Worm (Caenorhabditis elegans) whole organism, L1 larva: ENCODE data around the gene gna-1.

ENCODE experiments used
- C16A3.4 ChIP-seq: fragments of 150-350 bp; optimal IDR thresholded peaks from 2 replicates; lab custom pipeline; 2014; ENCODE audit warnings: missing biosample characterization, missing genetic modification characterization
- C34B4.2 ChIP-seq: sonication (generic microtip); optimal IDR thresholded peaks from 2 replicates; lab custom pipeline; 2017; ENCODE audit warnings: mild to moderate bottlenecking, missing genetic modification characterization, missing compliant biosample characterization
- Y116A8C.19 ChIP-seq: sonication (generic microtip); optimal IDR thresholded peaks from 2 replicates; lab custom pipeline; 2016; ENCODE audit warnings: missing compliant biosample characterization, missing genetic modification characterization, borderline replicate concordance
- ama-1 ChIP-seq: fragments of 150-350 bp; optimal IDR thresholded peaks from 2 replicates; lab custom pipeline; 2014
- ceh-8 ChIP-seq: fragments of 200-800 bp; sonication (Bioruptor generic); optimal IDR thresholded peaks from 2 replicates; lab custom pipeline; 2018; ENCODE audit warnings: mild to moderate bottlenecking, missing genetic modification characterization, moderate library complexity, missing compliant biosample characterization
- ceh-82 ChIP-seq, 3 experiments: fragments of 150-350 bp in 1 of 3; sonication (generic microtip) in 2 of 3; optimal IDR thresholded peaks; 2 replicates each; lab custom pipeline; 2014 to 2017; ENCODE audit warnings: missing biosample characterization in 3 of 3, missing genetic modification characterization in 3 of 3
- ceh-90 ChIP-seq: sonication (generic microtip); optimal IDR thresholded peaks from 2 replicates; lab custom pipeline; 2016; ENCODE audit warnings: missing genetic modification characterization, missing compliant biosample characterization
- dpl-1 ChIP-seq, 3 experiments: fragments of 150-350 bp in 2 of 3; sonication (generic microtip) in 1 of 3; optimal IDR thresholded peaks; 2 replicates each; lab custom pipeline; 2014 to 2017; ENCODE audit warnings: missing biosample characterization in 3 of 3, missing genetic modification characterization in 3 of 3, missing genetic modification reagents in 3 of 3
- dsc-1 ChIP-seq: sonication (generic microtip); optimal IDR thresholded peaks from 2 replicates; lab custom pipeline; 2016; ENCODE audit warnings: mild to moderate bottlenecking, missing genetic modification characterization, missing compliant biosample characterization
- efl-1 ChIP-seq, 4 experiments: fragments of 150-350 bp; optimal IDR thresholded peaks in 3 of 4; peaks in 1 of 4; 1 replicate in 1 of 4; 2 replicates in 3 of 4; lab custom pipeline; 2014; ENCODE audit warnings: missing biosample characterization in 2 of 4, missing genetic modification characterization in 2 of 4, missing genetic modification reagents in 2 of 4
- egl-13 ChIP-seq: sonication (generic microtip); optimal IDR thresholded peaks from 2 replicates; lab custom pipeline; 2016; ENCODE audit warnings: missing genotype, missing genetic modification reagents, missing genetic modification characterization, missing compliant biosample characterization
- egl-27 ChIP-seq, 2 experiments: fragments of 150-350 bp in 1 of 2; sonication (generic microtip); optimal IDR thresholded peaks; 3 replicates each; lab custom pipeline; 2017 to 2018; ENCODE audit warnings: missing biosample characterization in 2 of 2, missing genetic modification characterization in 2 of 2, missing genetic modification reagents in 2 of 2
- elt-2 ChIP-seq: sonication (generic microtip); optimal IDR thresholded peaks from 2 replicates; lab custom pipeline; 2016; ENCODE audit warnings: missing genetic modification characterization, mild to moderate bottlenecking, inconsistent platforms, missing compliant biosample characterization, missing genetic modification reagents
- fkh-10 ChIP-seq: sonication (generic microtip); optimal IDR thresholded peaks from 2 replicates; lab custom pipeline; 2017; ENCODE audit warnings: missing biosample characterization, missing genetic modification reagents, missing genetic modification characterization
- fkh-8 ChIP-seq: sonication (generic microtip); optimal IDR thresholded peaks from 2 replicates; lab custom pipeline; 2016; ENCODE audit warnings: mild to moderate bottlenecking, missing genetic modification characterization, missing compliant biosample characterization
- grh-1 ChIP-seq: fragments of 200-800 bp; sonication (Bioruptor generic); IDR thresholded peaks from 2 replicates; pipeline ENCODE4 v1.3.6; 2022; ENCODE audit warnings: missing genetic modification reagents, missing genetic modification characterization, missing compliant biosample characterization
- hlh-4 ChIP-seq: sonication (generic microtip); optimal IDR thresholded peaks from 2 replicates; lab custom pipeline; 2016; ENCODE audit warnings: mild to moderate bottlenecking, missing genetic modification characterization, missing compliant biosample characterization
- irx-1 ChIP-seq: sonication (generic microtip); optimal IDR thresholded peaks from 2 replicates; lab custom pipeline; 2016; ENCODE audit warnings: missing genetic modification characterization, missing compliant biosample characterization
- isw-1 ChIP-seq: fragments of 200-800 bp; sonication (Bioruptor generic); IDR thresholded peaks from 2 replicates; pipeline ENCODE4 v1.3.6; 2022; ENCODE audit warnings: missing genetic modification characterization, missing compliant biosample characterization
- jun-1 ChIP-seq: fragments of 150-350 bp; optimal IDR thresholded peaks from 2 replicates; lab custom pipeline; 2014; ENCODE audit warnings: missing biosample characterization, missing genetic modification reagents, missing genetic modification characterization
- lin-13 ChIP-seq: fragments of 150-350 bp; optimal IDR thresholded peaks from 2 replicates; lab custom pipeline; 2014; ENCODE audit warnings: missing biosample characterization, missing genetic modification reagents, missing genetic modification characterization
- lin-14 ChIP-seq: fragments of 200-800 bp; sonication (Bioruptor generic); optimal IDR thresholded peaks from 2 replicates; lab custom pipeline; 2018; ENCODE audit warnings: mild to moderate bottlenecking, missing genetic modification characterization, moderate library complexity, missing compliant biosample characterization
- lin-35 ChIP-seq, 2 experiments: fragments of 150-350 bp; optimal IDR thresholded peaks; 2 replicates each; lab custom pipeline; 2014; ENCODE audit warnings: missing biosample characterization in 2 of 2, missing genetic modification characterization in 2 of 2, missing genetic modification reagents in 2 of 2
- lir-3 ChIP-seq: sonication (generic microtip); optimal IDR thresholded peaks from 2 replicates; lab custom pipeline; 2016; ENCODE audit warnings: mild to moderate bottlenecking, missing genetic modification characterization, moderate library complexity, missing compliant biosample characterization; ENCODE audit not compliant: poor library complexity
- lsy-2 ChIP-seq, 2 experiments: fragments of 150-350 bp; optimal IDR thresholded peaks; 2 replicates each; lab custom pipeline; 2014; ENCODE audit warnings: missing biosample characterization in 2 of 2, missing genetic modification characterization in 2 of 2
- mab-9 ChIP-seq: fragments of 200-800 bp; sonication (Bioruptor generic); IDR thresholded peaks from 2 replicates; pipeline ENCODE4 v1.3.6; 2022; ENCODE audit warnings: missing genetic modification reagents, missing genetic modification characterization, missing compliant biosample characterization
- mef-2 ChIP-seq: fragments of 150-350 bp; optimal IDR thresholded peaks from 2 replicates; lab custom pipeline; 2014; ENCODE audit warnings: missing biosample characterization, missing genetic modification characterization
- mep-1 ChIP-seq: fragments of 150-350 bp; optimal IDR thresholded peaks from 2 replicates; lab custom pipeline; 2014; ENCODE audit warnings: missing biosample characterization, missing genetic modification characterization
- nhr-20 ChIP-seq: sonication (generic microtip); optimal IDR thresholded peaks from 2 replicates; lab custom pipeline; 2016; ENCODE audit warnings: mild to moderate bottlenecking, missing genetic modification characterization, missing compliant biosample characterization
- nhr-237 ChIP-seq: fragments of 150-350 bp; optimal IDR thresholded peaks from 2 replicates; lab custom pipeline; 2014; ENCODE audit warnings: missing biosample characterization, missing genetic modification characterization
- nhr-28 ChIP-seq: fragments of 150-350 bp; optimal IDR thresholded peaks from 2 replicates; lab custom pipeline; 2014; ENCODE audit warnings: missing biosample characterization, missing genetic modification characterization
- nhr-47 ChIP-seq: sonication (generic microtip); optimal IDR thresholded peaks from 2 replicates; lab custom pipeline; 2016; ENCODE audit warnings: mild to moderate bottlenecking, missing genetic modification characterization, moderate library complexity, missing compliant biosample characterization
- nhr-71 ChIP-seq: sonication (generic microtip); optimal IDR thresholded peaks from 2 replicates; lab custom pipeline; 2016; ENCODE audit warnings: mild to moderate bottlenecking, missing genetic modification characterization, moderate library complexity, missing compliant biosample characterization
- nhr-90 ChIP-seq: sonication (generic microtip); optimal IDR thresholded peaks from 2 replicates; lab custom pipeline; 2016; ENCODE audit warnings: mild to moderate bottlenecking, missing genetic modification characterization, missing compliant biosample characterization; ENCODE audit not compliant: poor library complexity
- pax-3 ChIP-seq: fragments of 200-800 bp; sonication (Bioruptor generic); optimal IDR thresholded peaks from 2 replicates; lab custom pipeline; 2018; ENCODE audit warnings: mild to moderate bottlenecking, missing genetic modification characterization, moderate library complexity, missing compliant biosample characterization
- skn-1 ChIP-seq: fragments of 150-350 bp; optimal IDR thresholded peaks from 2 replicates; lab custom pipeline; 2014; ENCODE audit warnings: missing biosample characterization, missing genetic modification characterization
- snu-23 ChIP-seq: sonication (generic microtip); optimal IDR thresholded peaks from 2 replicates; lab custom pipeline; 2016; ENCODE audit warnings: missing genetic modification characterization, missing compliant biosample characterization
- sox-4 ChIP-seq: sonication (generic microtip); optimal IDR thresholded peaks from 2 replicates; lab custom pipeline; 2016; ENCODE audit warnings: missing genetic modification characterization, missing compliant biosample characterization
- swsn-7 ChIP-seq: sonication (generic microtip); optimal IDR thresholded peaks from 2 replicates; lab custom pipeline; 2016; ENCODE audit warnings: missing genetic modification characterization, missing compliant biosample characterization
- tlp-1 ChIP-seq: fragments of 150-350 bp; optimal IDR thresholded peaks from 2 replicates; lab custom pipeline; 2014; ENCODE audit warnings: missing biosample characterization, missing genetic modification characterization
- unc-86 ChIP-seq: sonication (generic microtip); optimal IDR thresholded peaks from 2 replicates; lab custom pipeline; 2016; ENCODE audit warnings: missing genetic modification characterization, missing compliant biosample characterization
- unc-98 ChIP-seq: fragments of 200-800 bp; sonication (Bioruptor generic); IDR thresholded peaks from 2 replicates; pipeline ENCODE4 v1.3.6; 2022; ENCODE audit warnings: missing genetic modification characterization, missing compliant biosample characterization
- xbp-1 ChIP-seq: sonication (generic microtip); optimal IDR thresholded peaks from 2 replicates; lab custom pipeline; 2016; ENCODE audit warnings: missing genetic modification characterization, missing compliant biosample characterization
- zag-1 ChIP-seq: fragments of 150-350 bp; optimal IDR thresholded peaks from 2 replicates; lab custom pipeline; 2014; ENCODE audit warnings: missing biosample characterization, missing genetic modification characterization
- zip-4 ChIP-seq: fragments of 200-800 bp; sonication (Bioruptor generic); optimal IDR thresholded peaks from 2 replicates; lab custom pipeline; 2018; ENCODE audit warnings: mild to moderate bottlenecking, missing genetic modification characterization, moderate library complexity, missing compliant biosample characterization
- ztf-11 ChIP-seq, 2 experiments: sonication (generic microtip); optimal IDR thresholded peaks; 2 replicates each; lab custom pipeline; 2016 to 2017; ENCODE audit warnings: missing genetic modification characterization in 2 of 2, missing biosample characterization in 1 of 2, missing compliant biosample characterization in 1 of 2
- ztf-4 ChIP-seq: fragments of 150-350 bp; optimal IDR thresholded peaks from 2 replicates; lab custom pipeline; 2014; ENCODE audit warnings: missing biosample characterization, missing genetic modification characterization

gna-1 gene

DNA sequence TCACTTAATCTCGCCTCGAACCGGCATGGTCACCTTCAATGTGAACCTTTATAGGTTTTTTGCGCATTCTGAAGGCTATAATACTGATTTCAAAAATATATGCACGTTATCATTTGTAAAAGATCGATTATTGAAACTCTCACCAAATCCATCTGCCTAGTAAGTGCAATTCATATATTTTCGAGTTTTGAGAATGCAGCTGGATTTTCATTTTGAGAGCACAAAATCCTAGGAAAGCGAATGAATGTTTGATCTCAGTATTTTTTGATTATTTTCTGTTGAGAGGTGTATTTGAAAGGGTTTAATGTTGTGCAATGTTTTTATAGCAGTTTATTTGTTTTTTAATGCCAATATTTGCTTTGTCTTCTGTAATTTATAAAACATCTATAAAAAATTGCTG lies 43.9 kb downstream of the gna-1 start:
- no peak for TF ChIP-seq ztf-11 (tag; optimal IDR thresholded peaks at IDR 0.05; lab: Kevin White, UChicago)
- peak; percentile 39 for TF ChIP-seq fkh-8 (tag; lab: Kevin White, UChicago)
- no peak for TF ChIP-seq unc-98 (GFP tag; lab: Robert Waterston, UW)
- no peak for TF ChIP-seq egl-27 (tag; optimal IDR thresholded peaks at IDR 0.05; lab: Kevin White, UChicago)
- TF ChIP-seq zip-4 (GFP tag; lab: Kevin White, UChicago), result no peak
- no peak for TF ChIP-seq irx-1 (tag; lab: Kevin White, UChicago)
- no peak for TF ChIP-seq nhr-20
- TF ChIP-seq nhr-71 (tag; lab: Kevin White, UChicago), result peak; percentile 43
- TF ChIP-seq tlp-1, result no peak
- TF ChIP-seq isw-1 (GFP tag; lab: Robert Waterston, UW), result no peak
- TF ChIP-seq lin-14 (GFP tag; lab: Kevin White, UChicago), result no peak
- TF ChIP-seq nhr-28 (tag; lab: Kevin White, UChicago), result no peak
- TF ChIP-seq grh-1 (GFP tag; lab: Robert Waterston, UW), result no peak
- TF ChIP-seq ztf-4 (tag; lab: Kevin White, UChicago), result no peak
- peak; percentile 99 for TF ChIP-seq hlh-4 (tag; lab: Kevin White, UChicago)
- TF ChIP-seq nhr-47 (tag; lab: Kevin White, UChicago), result no peak
- TF ChIP-seq dsc-1, result peak; percentile 29
- no peak for TF ChIP-seq dpl-1 (GFP tag; optimal IDR thresholded peaks at IDR 0.05; lab: Kevin White, UChicago)
- TF ChIP-seq elt-2 (tag; lab: Kevin White, UChicago), result no peak
- TF ChIP-seq ama-1 (lab: Kevin White, UChicago), result no peak
- TF ChIP-seq C16A3.4, result no peak
- no peak for TF ChIP-seq C34B4.2 (tag; lab: Kevin White, UChicago)
- TF ChIP-seq, all 84 proteins: peak for 4

ce11 chrV:10275619-10276018 lies 44.3 kb downstream of the gna-1 start, which contains the start of gene Y22F5A.11:
Gene Y22F5A.11 (minus strand): TSS chrV:10275646.
- TF ChIP-seq mef-2 (tag; lab: Kevin White, UChicago) (no peak), lin-14 (GFP tag; lab: Kevin White, UChicago) (peak; percentile 55), fkh-10 (GFP tag; lab: Kevin White, UChicago) (peak; percentile 4)

DNA sequence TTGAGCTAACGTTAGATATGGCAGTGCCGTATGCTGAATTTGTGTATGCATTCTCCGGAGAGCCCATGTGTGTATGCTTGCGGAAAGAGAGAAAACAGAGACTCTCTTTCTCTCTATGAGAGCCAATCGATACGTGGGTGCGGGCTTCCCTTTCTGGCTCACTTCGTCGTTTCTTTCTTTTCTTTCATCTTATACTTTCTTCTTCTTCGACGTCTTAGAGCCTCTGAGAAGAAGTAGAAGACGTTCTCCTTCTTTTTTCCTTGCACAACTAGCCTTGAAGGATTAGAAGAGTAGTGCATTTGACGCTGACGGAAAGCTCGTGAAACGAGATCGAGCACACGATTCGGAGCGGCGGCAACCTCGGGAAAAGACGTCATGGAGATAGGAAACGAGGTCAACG lies 46.1 kb downstream of the gna-1 start:
- TF ChIP-seq fkh-8 (tag; lab: Kevin White, UChicago), result peak; percentile 79
- no peak for TF ChIP-seq lir-3 (tag; lab: Kevin White, UChicago)
- peak; percentile 15 for TF ChIP-seq mep-1 (tag; lab: Kevin White, UChicago)
- no peak for TF ChIP-seq hlh-4 (tag; lab: Kevin White, UChicago)
- peak; percentile 80 for TF ChIP-seq fkh-10 (GFP tag; lab: Kevin White, UChicago)
- TF ChIP-seq lin-14 (GFP tag; lab: Kevin White, UChicago), result peak; percentile 86
- peak; percentile 44 for TF ChIP-seq skn-1 (tag; lab: Kevin White, UChicago)
- TF ChIP-seq jun-1 (tag; lab: Kevin White, UChicago), result peak; percentile 33
- peak in 1 of 2 experiments; percentile 42 for TF ChIP-seq lin-35 (GFP tag; optimal IDR thresholded peaks at IDR 0.05; lab: Kevin White, UChicago)
- peak; percentile 60 for TF ChIP-seq swsn-7 (tag; lab: Kevin White, UChicago)
- TF ChIP-seq mab-9 (GFP tag; lab: Robert Waterston, UW), result 0 out of 2 replicates have a peak, but pooled peaks have one; percentile 44
- TF ChIP-seq xbp-1, result peak; percentile 8
- TF ChIP-seq egl-13 (tag; lab: Kevin White, UChicago), result peak; percentile 45
- no peak for TF ChIP-seq zip-4 (GFP tag; lab: Kevin White, UChicago)
- peak; percentile 56 for TF ChIP-seq nhr-71 (tag; lab: Kevin White, UChicago)
- peak in 1 of 3 experiments; percentile 0 for TF ChIP-seq dpl-1 (GFP tag; optimal IDR thresholded peaks at IDR 0.05; lab: Kevin White, UChicago)
- TF ChIP-seq ceh-8 (GFP tag; lab: Kevin White, UChicago), result no peak
- TF ChIP-seq unc-86 (tag; lab: Kevin White, UChicago), result peak; percentile 46
- peak; percentile 6 to 57 for TF ChIP-seq lsy-2 (tag; optimal IDR thresholded peaks at IDR 0.05; lab: Kevin White, UChicago)
- peak; percentile 35 to 41 for TF ChIP-seq efl-1 (optimal IDR thresholded peaks at IDR 0.05; lab: Kevin White, UChicago)
- TF ChIP-seq efl-1 (GFP tag; optimal IDR thresholded peaks at IDR 0.05 in 1 of 2; lab: Kevin White, UChicago), result no peak
- TF ChIP-seq snu-23 (GFP tag; lab: Kevin White, UChicago), result peak; percentile 29
- no peak for TF ChIP-seq nhr-237 (tag; lab: Kevin White, UChicago)
- no peak for TF ChIP-seq tlp-1
- TF ChIP-seq ceh-82 (tag; optimal IDR thresholded peaks at IDR 0.05; lab: Kevin White, UChicago), result peak; percentile 29 to 73 (median 46)
- TF ChIP-seq ceh-90 (tag; lab: Kevin White, UChicago), result no peak
- TF ChIP-seq Y116A8C.19 (tag; lab: Kevin White, UChicago), result no peak
- peak; percentile 21 for TF ChIP-seq pax-3 (tag; lab: Kevin White, UChicago)
- TF ChIP-seq irx-1 (tag; lab: Kevin White, UChicago), result peak; percentile 32
- no peak for TF ChIP-seq sox-4 (tag; lab: Kevin White, UChicago)
- peak; percentile 53 for TF ChIP-seq zag-1 (tag; lab: Kevin White, UChicago)
- TF ChIP-seq nhr-90 (tag; lab: Kevin White, UChicago), result no peak
- TF ChIP-seq lin-13 (GFP tag; lab: Kevin White, UChicago), result no peak
